Fruit fly (Drosophila melanogaster) whole organism, embryonic: ENCODE results near the gene Prp3.

Experiments
- Atf3 ChIP-seq: fragments of 200-800 bp; sonication (Bioruptor generic); optimal IDR thresholded peaks from 3 replicates; lab custom pipeline; 2016; ENCODE audit warnings: missing biosample characterization, missing genetic modification characterization
- CG10147 ChIP-seq: fragments of 200-800 bp; sonication (Bioruptor generic); optimal IDR thresholded peaks from 2 replicates; lab custom pipeline; 2019; ENCODE audit warnings: missing biosample characterization, mild to moderate bottlenecking, missing genetic modification characterization, moderate library complexity
- CG17568 ChIP-seq: fragments of 200-800 bp; sonication (Bioruptor generic); optimal IDR thresholded peaks from 2 replicates; lab custom pipeline; 2018; ENCODE audit warnings: missing biosample characterization, mild to moderate bottlenecking, missing genetic modification characterization, moderate library complexity
- CG30403 ChIP-seq: fragments of 200-800 bp; sonication (Bioruptor generic); optimal IDR thresholded peaks from 3 replicates; lab custom pipeline; 2016; ENCODE audit warnings: missing biosample characterization, missing genetic modification characterization
- Chrac-16 ChIP-seq: fragments of 200-800 bp; sonication (Bioruptor generic); optimal IDR thresholded peaks from 3 replicates; lab custom pipeline; 2016; ENCODE audit warnings: missing biosample characterization, missing genetic modification characterization
- CkIIα-i1 ChIP-seq: fragments of 200-800 bp; sonication (Bioruptor generic); IDR thresholded peaks from 2 replicates; pipeline ENCODE4 v1.3.6; 2022; ENCODE audit warnings: missing biosample characterization, missing genetic modification characterization
- Dfd ChIP-seq, 2 experiments: fragments of >200 bp; optimal IDR thresholded peaks; 2 replicates each; lab custom pipeline; 2017; ENCODE audit warnings: missing biosample characterization in 2 of 2, missing genetic modification characterization in 2 of 2
- HmgD ChIP-seq: fragments of 200-800 bp; sonication (Bioruptor generic); optimal IDR thresholded peaks from 3 replicates; lab custom pipeline; 2016; ENCODE audit warnings: missing biosample characterization, missing genetic modification characterization
- Meics ChIP-seq: fragments of 200-800 bp; sonication (Bioruptor generic); optimal IDR thresholded peaks from 2 replicates; lab custom pipeline; 2017; ENCODE audit warnings: missing biosample characterization, mild to moderate bottlenecking, missing genetic modification characterization
- NfI ChIP-seq: fragments of 200-800 bp; sonication (Bioruptor generic); optimal IDR thresholded peaks from 3 replicates; lab custom pipeline; 2018; ENCODE audit warnings: missing biosample characterization, mild to moderate bottlenecking, missing genetic modification characterization, moderate library complexity
- Side ChIP-seq: fragments of 200-800 bp; sonication (Bioruptor generic); optimal IDR thresholded peaks from 2 replicates; lab custom pipeline; 2016; ENCODE audit warnings: missing biosample characterization, missing genetic modification characterization
- Sry-β ChIP-seq: fragments of 200-800 bp; sonication (Bioruptor generic); optimal IDR thresholded peaks from 2 replicates; lab custom pipeline; 2018; ENCODE audit warnings: missing biosample characterization, mild to moderate bottlenecking, missing genetic modification characterization, moderate library complexity
- br ChIP-seq: fragments of >200 bp; optimal IDR thresholded peaks from 2 replicates; lab custom pipeline; 2017
- usp ChIP-seq: fragments of >200 bp; optimal IDR thresholded peaks from 2 replicates; lab custom pipeline; 2017; ENCODE audit warnings: missing biosample characterization, missing genetic modification characterization

DNA sequence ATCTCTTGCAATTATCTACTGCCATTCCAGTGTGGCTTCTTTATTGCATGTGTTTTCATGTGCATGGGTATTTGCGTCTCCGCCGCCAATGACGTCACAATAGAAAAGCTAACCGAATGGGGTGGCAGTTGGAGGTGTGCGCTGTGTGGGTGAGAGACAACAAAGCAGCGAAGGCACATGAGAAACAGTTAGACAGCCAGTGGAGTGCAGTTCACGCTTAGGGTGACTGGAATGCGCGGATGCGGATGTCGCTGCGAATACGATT, 38.5 kb upstream of the Prp3 start:
- no peak for TF ChIP-seq Sry-β (GFP tag; lab: Kevin White, UChicago)
- no peak for TF ChIP-seq CG10147
- TF ChIP-seq usp (GFP tag; lab: Kevin White, UChicago) = no peak
- no peak for TF ChIP-seq Meics (GFP tag; lab: Kevin White, UChicago)
- no peak for TF ChIP-seq NfI (GFP tag; lab: Kevin White, UChicago)
- TF ChIP-seq Chrac-16 (GFP tag; lab: Kevin White, UChicago) = no peak
- TF ChIP-seq Side = no peak
- TF ChIP-seq Atf3 = no peak
- no peak for TF ChIP-seq br (lab: Kevin White, UChicago)
- no peak for TF ChIP-seq CkIIα-i1
- TF ChIP-seq CG17568 (GFP tag; lab: Kevin White, UChicago) = no peak
- no peak for TF ChIP-seq Dfd (GFP tag; optimal IDR thresholded peaks at IDR 0.05; lab: Kevin White, UChicago)
- no peak for TF ChIP-seq HmgD (GFP tag; lab: Kevin White, UChicago)
- TF ChIP-seq CG30403 = no peak
